Worm (Caenorhabditis elegans): ENCODE data around the gene srh-131.

The srh-131 gene

ce11 chrV:17000204-17000603 lies 5.1 kb upstream of the srh-131 start, which contains the start of gene str-217:
Gene str-217 (minus strand): TSS chrV:17000304.
- TF ChIP-seq zag-1 (tag; optimal IDR thresholded peaks at IDR 0.05) (no peak), ceh-28 (tag; optimal IDR thresholded peaks at IDR 0.05) (no peak), skn-1 (tag; optimal IDR thresholded peaks at IDR 0.05) (no peak), lsy-12 (tag; optimal IDR thresholded peaks at IDR 0.05) (no peak)

ce11 chrV:17000635-17001034 lies 4.7 kb upstream of the srh-131 start:
- no peak for TF ChIP-seq aly-2 (tag; optimal IDR thresholded peaks at IDR 0.05)
- TF ChIP-seq unc-39 (tag; optimal IDR thresholded peaks at IDR 0.05), result no peak
- no peak for TF ChIP-seq jun-1 (tag; optimal IDR thresholded peaks at IDR 0.05)
- no peak for TF ChIP-seq eor-1 (tag; optimal IDR thresholded peaks at IDR 0.05)
- no peak for TF ChIP-seq lin-15B (tag; optimal IDR thresholded peaks at IDR 0.05)
- TF ChIP-seq fos-1 (tag; optimal IDR thresholded peaks at IDR 0.05), result no peak
- no peak for TF ChIP-seq snpc-4 (tag; optimal IDR thresholded peaks at IDR 0.05)
- TF ChIP-seq daf-12 (tag; optimal IDR thresholded peaks at IDR 0.05), result no peak
- TF ChIP-seq ama-1 (optimal IDR thresholded peaks at IDR 0.05), result no peak
- TF ChIP-seq unc-62 (GFP tag; optimal IDR thresholded peaks at IDR 0.05), result no peak
- no peak for TF ChIP-seq nhr-28 (tag; optimal IDR thresholded peaks at IDR 0.05)
- TF ChIP-seq lin-39 (tag; optimal IDR thresholded peaks at IDR 0.05), result no peak
- no peak for TF ChIP-seq egl-5 (tag; optimal IDR thresholded peaks at IDR 0.05)
- no peak for TF ChIP-seq ceh-82 (tag; optimal IDR thresholded peaks at IDR 0.05)
- TF ChIP-seq ceh-9 (tag; optimal IDR thresholded peaks at IDR 0.05), result no peak
- no peak for TF ChIP-seq elt-3 (tag; optimal IDR thresholded peaks at IDR 0.05)
- TF ChIP-seq sea-2 (GFP tag; optimal IDR thresholded peaks at IDR 0.05), result no peak

- TF ChIP-seq nhr-67 (tag; optimal IDR thresholded peaks at IDR 0.05) (no peak), fkh-2 (tag; optimal IDR thresholded peaks at IDR 0.05) (no peak), skn-1 (tag; optimal IDR thresholded peaks at IDR 0.05) (no peak), ama-1 (optimal IDR thresholded peaks at IDR 0.05) (no peak), nhr-28 (tag; optimal IDR thresholded peaks at IDR 0.05) (no peak), nhr-76 (tag; optimal IDR thresholded peaks at IDR 0.05) (no peak), R02D3.7 (tag; optimal IDR thresholded peaks at IDR 0.05) (no peak), unc-62 (GFP tag; optimal IDR thresholded peaks at IDR 0.05) (no peak), ceh-82 (tag; optimal IDR thresholded peaks at IDR 0.05) (no peak), daf-12 (tag; optimal IDR thresholded peaks at IDR 0.05) (no peak), elt-1 (tag; optimal IDR thresholded peaks at IDR 0.05) (no peak), nhr-12 (tag; optimal IDR thresholded peaks at IDR 0.05) (no peak), nhr-43 (tag; optimal IDR thresholded peaks at IDR 0.05; ENCODE audit: poor library complexity, severe bottlenecking) (no peak), ceh-28 (tag; optimal IDR thresholded peaks at IDR 0.05) (no peak), mml-1 (tag; optimal IDR thresholded peaks at IDR 0.05) (no peak), nhr-237 (tag; optimal IDR thresholded peaks at IDR 0.05) (no peak)
Measured at ce11 chrV:17001167-17001566, 4.1 kb upstream of the srh-131 start, which contains the start of gene sri-9. Gene sri-9 (plus strand): TSS chrV:17001467.

ce11 chrV:17008302-17008701 lies 3.0 kb downstream of the srh-131 start, which contains the start of gene sri-69:
Gene sri-69 (minus strand): TSS chrV:17008402.
- TF ChIP-seq unc-62 (GFP tag; optimal IDR thresholded peaks at IDR 0.05), result no peak
- TF ChIP-seq nhr-67 (tag; optimal IDR thresholded peaks at IDR 0.05), result no peak
- TF ChIP-seq skn-1 (tag; optimal IDR thresholded peaks at IDR 0.05), result no peak
- no peak for TF ChIP-seq elt-3 (tag; optimal IDR thresholded peaks at IDR 0.05)
- TF ChIP-seq ztf-11 (tag; optimal IDR thresholded peaks at IDR 0.05), result no peak
- no peak for TF ChIP-seq nhr-237 (tag; optimal IDR thresholded peaks at IDR 0.05)
- TF ChIP-seq egl-5 (tag; optimal IDR thresholded peaks at IDR 0.05), result no peak
- TF ChIP-seq ama-1 (optimal IDR thresholded peaks at IDR 0.05), result no peak
- no peak for TF ChIP-seq fkh-10 (GFP tag; optimal IDR thresholded peaks at IDR 0.05)
- TF ChIP-seq nhr-28 (tag; optimal IDR thresholded peaks at IDR 0.05), result no peak
- TF ChIP-seq nfya-1 (tag; optimal IDR thresholded peaks at IDR 0.05; ENCODE audit: insufficient read depth), result no peak
- no peak for TF ChIP-seq eor-1 (tag; optimal IDR thresholded peaks at IDR 0.05)
- TF ChIP-seq tbx-2 (tag; optimal IDR thresholded peaks at IDR 0.05), result no peak
- TF ChIP-seq nhr-25 (tag; optimal IDR thresholded peaks at IDR 0.05), result no peak
- TF ChIP-seq fos-1 (tag; optimal IDR thresholded peaks at IDR 0.05), result no peak
- TF ChIP-seq daf-12 (tag; optimal IDR thresholded peaks at IDR 0.05), result no peak
- no peak for TF ChIP-seq R02D3.7 (tag; optimal IDR thresholded peaks at IDR 0.05)
- no peak for TF ChIP-seq mml-1 (tag; optimal IDR thresholded peaks at IDR 0.05)
- no peak for TF ChIP-seq ceh-28 (tag; optimal IDR thresholded peaks at IDR 0.05)
- no peak for TF ChIP-seq ceh-82 (tag; optimal IDR thresholded peaks at IDR 0.05)

Data from whole organism, L3 larva.